Worm (Caenorhabditis elegans): ENCODE results near the gene F57A8.7.

F57A8.7 gene

DNA sequence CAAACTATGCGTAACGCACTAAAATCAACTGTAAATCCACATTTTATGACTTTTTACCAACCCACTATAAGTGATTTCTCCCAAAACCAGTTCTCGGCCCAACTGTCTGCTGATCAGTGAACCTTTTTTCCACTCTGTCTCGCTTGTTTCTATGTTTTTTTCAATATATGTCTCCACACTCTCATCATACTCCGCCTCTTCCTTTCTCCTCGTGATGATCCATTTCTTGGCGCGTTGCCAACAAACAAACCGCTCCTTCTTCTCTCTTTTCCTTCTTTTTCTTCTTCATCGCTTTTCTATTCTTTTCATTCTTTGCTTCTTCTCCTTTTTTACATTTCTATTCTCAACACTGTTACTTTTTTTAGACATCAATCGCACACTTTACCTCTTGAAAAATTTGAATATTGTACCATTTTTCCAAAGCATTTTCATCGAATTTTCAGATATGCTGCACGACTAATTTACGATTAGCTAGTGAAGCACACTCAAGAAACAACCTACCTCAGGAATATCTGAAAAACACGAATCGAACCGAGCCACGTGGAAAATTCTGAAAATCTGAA lies 32.2 kb upstream of the F57A8.7 start, which contains the start of gene T06E8.8:
T06E8.8 (plus strand) TSS at position 513 of the 563 bp plus-strand sequence.
- TF ChIP-seq sptf-1 (tag; optimal IDR thresholded peaks at IDR 0.05) (peak; percentile 3), mls-2 (tag; optimal IDR thresholded peaks at IDR 0.05) (no peak)

DNA sequence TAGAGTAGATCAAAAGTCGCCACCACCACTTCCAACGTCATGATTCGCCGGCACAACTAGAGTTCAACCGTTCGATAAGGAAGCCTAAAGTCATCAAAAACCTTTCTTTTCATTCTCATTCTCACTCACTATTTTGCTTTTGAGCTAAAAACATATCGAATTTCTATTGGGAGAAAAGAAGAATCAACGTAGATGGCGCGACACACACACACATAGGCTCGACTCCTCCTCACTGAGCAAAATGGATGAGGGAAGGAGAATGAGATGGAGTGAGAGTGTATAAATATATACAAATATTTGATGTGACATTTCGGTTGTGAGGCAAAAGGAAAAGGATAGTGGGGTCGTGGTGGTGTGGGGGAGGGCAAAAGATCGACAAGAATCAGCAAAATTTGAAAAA lies 30.8 kb upstream of the F57A8.7 start:
- no peak for TF ChIP-seq blmp-1 (tag; optimal IDR thresholded peaks at IDR 0.05)
- no peak for TF ChIP-seq elt-3 (tag; optimal IDR thresholded peaks at IDR 0.05)

DNA sequence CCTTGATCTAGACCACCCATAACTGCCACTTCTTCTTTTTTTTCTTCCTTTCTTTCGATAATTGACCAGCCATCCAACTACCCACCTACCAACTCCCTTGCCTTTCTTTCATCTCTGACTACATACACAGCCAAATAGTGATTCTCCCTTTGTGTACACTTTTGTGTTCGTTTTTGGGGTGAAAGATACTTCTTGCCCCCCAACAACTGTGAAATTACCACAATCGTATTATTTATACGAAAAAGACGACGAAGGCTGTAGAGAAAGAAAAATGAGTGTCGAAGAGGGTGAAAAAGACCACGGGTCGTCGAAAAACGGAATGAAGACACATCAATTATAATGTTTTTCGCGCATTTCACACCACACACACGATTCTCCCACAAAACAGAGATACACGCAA lies 29.0 kb upstream of the F57A8.7 start:
- TF ChIP-seq ces-1 (GFP tag; optimal IDR thresholded peaks at IDR 0.05) = peak; percentile 10
- TF ChIP-seq tbx-8 (GFP tag; optimal IDR thresholded peaks at IDR 0.05) = no peak

DNA sequence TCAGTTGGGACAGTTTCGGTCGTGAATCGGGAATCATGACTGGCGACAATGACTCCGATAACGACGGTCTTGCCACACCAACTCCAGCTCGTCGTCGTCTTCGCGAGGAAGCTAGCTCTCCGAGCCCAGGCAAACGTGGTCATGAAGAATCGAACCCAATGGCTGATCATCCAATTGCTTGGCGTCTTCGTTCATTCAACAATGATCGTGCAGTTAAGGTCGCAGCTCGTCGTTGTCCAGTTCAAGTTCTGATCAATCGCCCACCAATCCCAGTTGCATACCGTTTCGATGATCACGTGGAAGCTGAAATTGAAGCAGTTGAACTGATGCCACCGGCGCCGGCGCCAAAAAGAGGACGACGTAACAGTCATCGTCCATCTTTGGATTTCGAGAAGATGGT lies 28.4 kb upstream of the F57A8.7 start:
- no peak for TF ChIP-seq M03D4.4 (tag; optimal IDR thresholded peaks at IDR 0.05)
- no peak for TF ChIP-seq sem-2 (GFP tag; optimal IDR thresholded peaks at IDR 0.05)
- TF ChIP-seq elt-3 (tag; optimal IDR thresholded peaks at IDR 0.05) = no peak
- no peak for TF ChIP-seq ceh-43 (GFP tag; optimal IDR thresholded peaks at IDR 0.05)
- TF ChIP-seq unc-39 (tag; optimal IDR thresholded peaks at IDR 0.05) = no peak
- TF ChIP-seq mab-5 (tag; optimal IDR thresholded peaks at IDR 0.05) = no peak

DNA sequence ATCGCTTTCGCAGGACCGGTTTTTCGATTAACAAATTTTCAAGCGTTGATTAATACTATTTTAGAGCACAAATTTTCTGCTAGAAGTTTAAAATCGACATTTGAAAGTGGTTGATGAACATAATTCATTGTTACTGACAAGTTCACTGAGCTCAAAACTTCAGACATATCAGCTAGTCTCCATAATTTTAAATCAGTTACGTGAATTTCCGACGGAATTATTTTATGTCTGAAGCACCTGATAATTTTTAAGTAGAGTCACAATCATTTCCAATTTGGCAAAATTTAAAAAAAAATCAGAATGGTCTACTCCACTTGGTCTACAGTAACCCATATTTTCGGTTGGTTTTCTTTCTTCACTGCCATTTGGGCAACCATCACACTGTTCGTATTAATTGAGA lies 23.7 kb upstream of the F57A8.7 start, which contains the start of gene str-118:
str-118 (plus strand) TSS at position 301 of the 400 bp plus-strand sequence.
- TF ChIP-seq mls-2 (tag; optimal IDR thresholded peaks at IDR 0.05) = no peak
- no peak for TF ChIP-seq snpc-4 (tag; optimal IDR thresholded peaks at IDR 0.05)
- TF ChIP-seq unc-120 (tag; optimal IDR thresholded peaks at IDR 0.05; ENCODE audit: poor library complexity, severe bottlenecking) = no peak
- TF ChIP-seq pha-4 (tag; optimal IDR thresholded peaks at IDR 0.05) = no peak
- no peak for TF ChIP-seq sptf-1 (tag; optimal IDR thresholded peaks at IDR 0.05)
- TF ChIP-seq nhr-76 (tag; optimal IDR thresholded peaks at IDR 0.05) = no peak
- TF ChIP-seq tbx-8 (GFP tag; optimal IDR thresholded peaks at IDR 0.05) = no peak
- no peak for TF ChIP-seq ceh-39 (tag; optimal IDR thresholded peaks at IDR 0.05)

DNA sequence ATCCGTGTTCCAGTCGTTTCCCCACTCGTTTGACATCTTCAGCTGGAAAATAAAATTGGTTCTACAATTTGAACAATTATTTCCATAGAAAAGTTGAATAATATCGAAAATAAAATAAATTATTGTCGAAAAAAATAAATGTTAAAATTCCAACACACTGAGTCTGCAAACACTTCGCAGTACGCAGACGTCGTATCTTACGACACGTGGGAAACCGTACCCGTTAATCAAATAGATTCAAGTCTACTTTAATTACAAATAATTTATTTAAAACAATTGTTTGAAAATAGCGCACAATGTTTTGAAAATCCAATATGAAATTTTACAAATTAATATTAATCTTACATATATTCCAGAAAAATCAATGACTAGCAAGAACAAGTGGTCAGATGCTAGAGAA lies 20.7 kb upstream of the F57A8.7 start, which contains the start of gene yif-1:
yif-1 (minus strand) TSS at position 42 of the 400 bp plus-strand sequence.
- TF ChIP-seq nhr-237 (tag; optimal IDR thresholded peaks at IDR 0.05) (no peak), mab-5 (tag; optimal IDR thresholded peaks at IDR 0.05) (no peak), lsy-2 (tag; optimal IDR thresholded peaks at IDR 0.05) (peak; percentile 88), ces-1 (GFP tag; optimal IDR thresholded peaks at IDR 0.05) (peak; percentile 88), ham-2 (GFP tag; optimal IDR thresholded peaks at IDR 0.05) (no peak)

DNA sequence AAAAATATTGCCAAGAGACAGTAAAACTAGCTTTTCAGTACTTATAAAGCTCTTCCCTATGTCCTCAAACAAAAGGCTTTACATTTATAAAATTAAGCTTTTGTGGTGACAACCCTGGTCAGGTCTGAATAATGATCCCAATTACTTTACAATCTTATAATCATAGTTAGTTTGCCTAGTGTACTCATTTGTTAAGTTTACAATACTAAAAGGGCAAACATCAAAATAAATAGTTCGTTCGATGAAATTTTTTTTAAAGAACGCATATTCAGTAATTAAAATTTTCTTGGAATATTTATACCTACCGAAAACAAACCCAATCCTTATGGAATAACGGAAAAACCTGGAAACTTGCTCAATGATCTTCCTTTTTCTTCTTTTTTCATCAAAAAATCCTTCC lies 16.8 kb upstream of the F57A8.7 start:
- TF ChIP-seq sptf-1 (tag; optimal IDR thresholded peaks at IDR 0.05) (no peak), drap-1 (GFP tag; optimal IDR thresholded peaks at IDR 0.05) (no peak), ceh-43 (GFP tag; optimal IDR thresholded peaks at IDR 0.05) (no peak), hlh-1 (tag; optimal IDR thresholded peaks at IDR 0.05) (no peak), elt-3 (tag; optimal IDR thresholded peaks at IDR 0.05) (no peak), unc-39 (tag; optimal IDR thresholded peaks at IDR 0.05) (no peak), ztf-11 (tag; optimal IDR thresholded peaks at IDR 0.05) (no peak), nhr-28 (tag; optimal IDR thresholded peaks at IDR 0.05) (no peak), nhr-2 (tag; optimal IDR thresholded peaks at IDR 0.05) (no peak), mep-1 (tag; optimal IDR thresholded peaks at IDR 0.05) (no peak), lsy-2 (tag; optimal IDR thresholded peaks at IDR 0.05) (no peak), zip-8 (tag; optimal IDR thresholded peaks at IDR 0.05) (no peak), snpc-4 (tag; optimal IDR thresholded peaks at IDR 0.05) (no peak), blmp-1 (tag; optimal IDR thresholded peaks at IDR 0.05) (no peak), ceh-39 (tag; optimal IDR thresholded peaks at IDR 0.05) (no peak), M03D4.4 (tag; optimal IDR thresholded peaks at IDR 0.05) (no peak), nhr-76 (tag; optimal IDR thresholded peaks at IDR 0.05) (no peak)

DNA sequence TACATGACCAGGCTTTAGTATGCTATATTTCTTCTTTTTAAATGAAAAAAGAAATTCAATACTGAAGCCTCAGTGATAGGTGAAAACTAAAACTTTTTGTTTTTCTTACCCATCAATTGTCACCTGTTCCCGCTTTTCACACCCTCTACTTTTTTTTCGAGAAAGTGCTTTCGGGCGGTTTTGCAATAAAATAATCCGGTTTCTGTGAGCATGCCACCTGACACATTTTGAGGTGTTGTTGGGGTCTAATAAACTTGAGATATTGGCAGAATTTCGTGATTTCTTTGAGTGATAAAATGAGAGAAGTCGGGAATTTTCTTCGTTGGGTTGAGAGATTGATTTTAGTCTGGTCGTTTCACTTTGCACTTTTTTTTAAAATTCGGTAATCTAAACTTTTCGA lies 15.5 kb upstream of the F57A8.7 start:
- TF ChIP-seq lin-32 (GFP tag; optimal IDR thresholded peaks at IDR 0.05) (no peak), drap-1 (GFP tag; optimal IDR thresholded peaks at IDR 0.05) (no peak), nhr-2 (tag; optimal IDR thresholded peaks at IDR 0.05) (no peak), bed-3 (GFP tag; optimal IDR thresholded peaks at IDR 0.05) (no peak), hlh-1 (tag; optimal IDR thresholded peaks at IDR 0.05) (peak; percentile 68), unc-62 (GFP tag; optimal IDR thresholded peaks at IDR 0.05) (no peak), elt-3 (tag; optimal IDR thresholded peaks at IDR 0.05) (no peak), unc-120 (tag; optimal IDR thresholded peaks at IDR 0.05; ENCODE audit: poor library complexity, severe bottlenecking) (peak; percentile 4)

Measured in whole organism, mixed stage, embryonic.